Worm (Caenorhabditis elegans) whole organism, midembryonic: ENCODE data around the gene ZK1320.9.

Experiments
- T22C8.4 ChIP-seq: fragments of 200-800 bp; sonication (Bioruptor generic); IDR thresholded peaks from 2 replicates; pipeline ENCODE4 v1.3.6; 2022; ENCODE audit warnings: missing genetic modification characterization, missing compliant biosample characterization
- cog-1 ChIP-seq: sonication (generic microtip); optimal IDR thresholded peaks from 2 replicates; lab custom pipeline; 2016; ENCODE audit warnings: missing genetic modification characterization, missing compliant biosample characterization
- flt-1 ChIP-seq: fragments of 200-800 bp; sonication (Bioruptor generic); IDR thresholded peaks from 2 replicates; pipeline ENCODE4 v1.3.6; 2022; ENCODE audit warnings: missing genetic modification characterization, missing compliant biosample characterization
- klf-2 ChIP-seq: fragments of 200-800 bp; sonication (Bioruptor generic); conservative IDR thresholded peaks from 2 replicates; pipeline ENCODE4 v1.3.6; 2022; ENCODE audit warnings: missing genetic modification reagents, missing genetic modification characterization, missing compliant biosample characterization
- med-1 ChIP-seq: sonication (generic microtip); optimal IDR thresholded peaks from 2 replicates; lab custom pipeline; 2017; ENCODE audit warnings: missing genetic modification characterization, mild to moderate bottlenecking, missing compliant biosample characterization, antibody characterized with exemption, missing genetic modification reagents; ENCODE audit not compliant: insufficient read depth
- ref-1 ChIP-seq: fragments of 200-800 bp; sonication (Bioruptor generic); conservative IDR thresholded peaks from 2 replicates; pipeline ENCODE4 v1.3.6; 2022; ENCODE audit warnings: missing genetic modification reagents, missing genetic modification characterization, missing compliant biosample characterization
- tab-1 ChIP-seq: fragments of 200-800 bp; sonication (Bioruptor generic); IDR thresholded peaks from 2 replicates; pipeline ENCODE4 v1.3.6; 2022; ENCODE audit warnings: missing genetic modification characterization, missing compliant biosample characterization
- ztf-23 ChIP-seq: fragments of 200-800 bp; sonication (Bioruptor generic); IDR thresholded peaks from 2 replicates; pipeline ENCODE4 v1.3.6; 2022; ENCODE audit warnings: missing genetic modification reagents, missing genetic modification characterization, missing compliant biosample characterization
- ztf-29 ChIP-seq: fragments of 200-800 bp; sonication (Bioruptor generic); IDR thresholded peaks from 2 replicates; pipeline ENCODE4 v1.3.6; 2022; ENCODE audit warnings: missing genetic modification reagents, missing genetic modification characterization, missing compliant biosample characterization

ZK1320.9 gene

DNA sequence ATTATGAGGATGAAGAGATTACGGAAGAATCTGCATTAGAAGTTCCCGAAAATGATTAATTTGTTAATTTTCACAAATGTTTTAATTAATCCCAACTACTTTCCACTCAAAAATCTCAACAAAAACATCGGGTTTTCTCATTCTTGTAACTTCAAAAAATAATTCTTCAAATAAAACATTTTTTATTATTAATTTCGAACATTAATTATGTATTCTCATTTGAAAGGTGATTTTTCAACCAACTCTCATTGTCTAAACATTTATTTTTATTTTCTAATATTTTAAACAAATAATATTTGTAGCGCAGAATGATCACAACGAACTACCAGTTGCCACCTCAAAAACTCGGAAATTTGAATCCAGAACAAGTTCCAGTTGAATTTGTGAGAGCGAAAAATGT is 15.2 kb downstream of the ZK1320.9 start, which contains the start of gene ZK1320.7:
ZK1320.7 (plus strand) TSS at position 301 of the 400 bp plus-strand sequence.
- no peak for TF ChIP-seq klf-2
- no peak for TF ChIP-seq cog-1 (tag; lab: Kevin White, UChicago)
- no peak for TF ChIP-seq tab-1
- no peak for TF ChIP-seq ztf-23 (GFP tag; lab: Robert Waterston, UW)
- TF ChIP-seq flt-1, result no peak
- no peak for TF ChIP-seq T22C8.4 (GFP tag; lab: Robert Waterston, UW)
- TF ChIP-seq ztf-29, result no peak
- no peak for TF ChIP-seq med-1
- no peak for TF ChIP-seq ref-1

ce11 chrII:9668959-9669358 is 17.6 kb downstream of the ZK1320.9 start, which contains the start of gene taf-8:
Gene taf-8 (plus strand): TSS chrII:9669318.
- TF ChIP-seq ztf-23 (GFP tag; lab: Robert Waterston, UW) (no peak), T22C8.4 (GFP tag; lab: Robert Waterston, UW) (0 out of 2 replicates have a peak, but pooled peaks have one; percentile 23)

ce11 chrII:9667382-9667781 is 19.1 kb downstream of the ZK1320.9 start, which contains the start of gene ZK1320.11:
Gene ZK1320.11 (plus strand): TSS chrII:9667624.
- no peak for TF ChIP-seq med-1
- no peak for TF ChIP-seq ztf-29
- TF ChIP-seq T22C8.4 (GFP tag; lab: Robert Waterston, UW), result no peak

ce11 chrII:9665577-9665976 is 20.9 kb downstream of the ZK1320.9 start, which contains the start of gene ZK1320.5:
Gene ZK1320.5 (minus strand): TSS chrII:9665677.
- TF ChIP-seq ztf-29 (no peak), ref-1 (no peak), tab-1 (no peak), ztf-23 (GFP tag; lab: Robert Waterston, UW) (no peak), flt-1 (no peak), cog-1 (tag; lab: Kevin White, UChicago) (no peak), med-1 (no peak), klf-2 (no peak), T22C8.4 (GFP tag; lab: Robert Waterston, UW) (no peak)

DNA sequence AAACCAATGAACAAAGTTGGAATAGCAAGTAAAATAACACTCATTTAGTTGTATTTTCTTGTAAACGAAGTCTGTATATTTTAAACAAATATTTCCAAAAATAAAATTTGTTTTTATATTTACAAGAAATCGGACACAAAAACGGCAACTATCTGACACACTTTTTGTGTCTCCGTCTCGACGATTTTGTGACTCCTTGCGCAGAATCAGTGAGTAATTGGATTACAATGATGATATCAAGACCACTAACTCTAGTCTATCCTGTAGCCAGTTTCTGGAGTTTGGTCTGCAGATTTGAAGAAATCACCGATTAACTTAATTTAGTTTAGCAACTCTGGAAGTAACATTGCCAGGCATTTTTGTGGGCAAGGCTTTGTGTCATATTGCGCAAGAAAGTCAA is 23.7 kb downstream of the ZK1320.9 start, which contains the start of gene cyp-13A10:
cyp-13A10 (minus strand) TSS at position 88 of the 400 bp plus-strand sequence.
- TF ChIP-seq klf-2, result no peak
- no peak for TF ChIP-seq tab-1
- TF ChIP-seq T22C8.4 (GFP tag; lab: Robert Waterston, UW), result no peak
- no peak for TF ChIP-seq ref-1
- TF ChIP-seq cog-1 (tag; lab: Kevin White, UChicago), result no peak
- no peak for TF ChIP-seq ztf-23 (GFP tag; lab: Robert Waterston, UW)
- no peak for TF ChIP-seq ztf-29
- no peak for TF ChIP-seq flt-1
- no peak for TF ChIP-seq med-1

ce11 chrII:9662160-9662559 is 24.4 kb downstream of the ZK1320.9 start:
- no peak for TF ChIP-seq flt-1

ce11 chrII:9660379-9660778 is 26.1 kb downstream of the ZK1320.9 start, which contains the start of gene ZK1320.3:
Gene ZK1320.3 (minus strand): TSS chrII:9660419.
- TF ChIP-seq med-1 (no peak), klf-2 (no peak), tab-1 (no peak), ztf-23 (GFP tag; lab: Robert Waterston, UW) (no peak), flt-1 (no peak), ztf-29 (no peak), cog-1 (tag; lab: Kevin White, UChicago) (no peak), ref-1 (no peak), T22C8.4 (GFP tag; lab: Robert Waterston, UW) (no peak)

- TF ChIP-seq ztf-29 (no peak), klf-2 (no peak), flt-1 (no peak), med-1 (no peak), ref-1 (no peak), cog-1 (tag; lab: Kevin White, UChicago) (no peak), T22C8.4 (GFP tag; lab: Robert Waterston, UW) (no peak), ztf-23 (GFP tag; lab: Robert Waterston, UW) (no peak), tab-1 (no peak)
Observed at ce11 chrII:9658915-9659314, 27.6 kb downstream of the ZK1320.9 start, which contains the start of gene ZK1320.2. Gene ZK1320.2 (minus strand): TSS chrII:9659002.

- TF ChIP-seq T22C8.4 (GFP tag; lab: Robert Waterston, UW), result no peak
- no peak for TF ChIP-seq flt-1
- no peak for TF ChIP-seq ztf-23 (GFP tag; lab: Robert Waterston, UW)
- TF ChIP-seq med-1, result no peak
- no peak for TF ChIP-seq ztf-29
- no peak for TF ChIP-seq ref-1
- TF ChIP-seq tab-1, result no peak
Observed at ce11 chrII:9656210-9656755, 30.2 kb downstream of the ZK1320.9 start, which contains the start of gene gstk-1. Gene gstk-1 (plus strand): TSS chrII:9656705.

DNA sequence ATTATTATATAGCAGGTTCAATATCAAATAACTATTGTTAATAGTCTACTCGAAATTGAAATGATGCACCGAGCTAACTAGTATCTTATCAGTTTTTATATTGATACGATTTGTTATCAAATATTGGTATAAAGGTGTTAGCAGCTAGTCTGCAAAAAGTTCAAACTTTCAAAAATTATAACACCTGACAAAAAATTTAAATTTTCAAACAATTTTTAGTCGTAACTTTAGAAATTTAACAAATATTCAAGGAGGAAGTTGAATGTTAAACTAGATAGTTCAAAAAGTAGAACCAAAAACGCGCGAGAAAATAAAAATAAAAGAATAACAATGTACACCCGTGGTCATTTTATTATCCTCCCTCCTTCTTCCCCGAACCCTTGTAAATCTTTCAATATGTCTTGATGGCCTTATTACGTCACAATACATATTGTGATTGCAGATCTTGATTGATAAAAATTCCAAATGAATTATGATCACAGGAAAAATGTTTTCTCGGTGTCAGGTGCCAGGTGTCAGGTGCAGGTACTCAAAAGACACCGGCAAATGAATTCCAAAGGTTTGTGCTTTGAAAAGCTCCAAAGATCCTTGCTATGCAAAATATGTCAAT is 30.9 kb downstream of the ZK1320.9 start, which contains the start of gene ZK1307.1:
ZK1307.1 (minus strand) TSS at position 51 of the 610 bp plus-strand sequence.
- TF ChIP-seq ref-1 (no peak), med-1 (no peak), flt-1 (no peak), ztf-23 (GFP tag; lab: Robert Waterston, UW) (no peak), tab-1 (no peak), ztf-29 (no peak), T22C8.4 (GFP tag; lab: Robert Waterston, UW) (no peak), cog-1 (tag; lab: Kevin White, UChicago) (no peak), klf-2 (no peak)

DNA sequence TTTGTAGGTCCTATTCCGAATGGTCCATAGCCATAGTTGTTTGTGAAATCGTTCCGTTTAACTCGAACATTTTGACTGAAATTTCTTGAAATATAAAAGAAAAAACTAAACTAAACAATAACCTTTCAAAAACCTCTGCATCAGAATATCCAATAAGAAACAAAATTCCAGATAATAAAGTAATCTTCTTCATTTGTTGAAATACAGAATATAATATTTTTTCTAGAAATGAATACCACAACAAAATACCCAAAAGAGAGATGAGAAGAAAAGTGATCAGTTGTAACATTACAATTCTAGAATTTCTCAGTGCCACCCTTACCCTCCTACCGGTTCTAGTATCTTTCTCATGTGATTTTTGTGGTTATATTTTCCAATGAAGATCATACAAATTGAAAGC is 32.8 kb downstream of the ZK1320.9 start, which contains the start of gene ZK1307.2:
ZK1307.2 (minus strand) TSS at position 274 of the 400 bp plus-strand sequence.
- TF ChIP-seq ztf-29 (no peak), cog-1 (tag; lab: Kevin White, UChicago) (no peak), klf-2 (no peak), flt-1 (no peak)
